Worm (Caenorhabditis elegans) whole organism, L2 larva: ENCODE measurements around the gene srt-63.

ENCODE experiments used
- ama-1 ChIP-seq: fragments of 150-350 bp; optimal IDR thresholded peaks from 2 replicates; lab custom pipeline; 2018; ENCODE audit warnings: inconsistent platforms
- mdl-1 ChIP-seq, 2 experiments: fragments of 150-350 bp in 1 of 2; sonication (generic microtip) in 1 of 2; optimal IDR thresholded peaks; 2 replicates each; lab custom pipeline; 2017; ENCODE audit warnings: missing biosample characterization in 2 of 2, missing genetic modification characterization in 2 of 2
- snpc-4 ChIP-seq: fragments of 150-350 bp; optimal IDR thresholded peaks from 2 replicates; lab custom pipeline; 2014; ENCODE audit warnings: missing biosample characterization, missing genetic modification characterization

- TF ChIP-seq snpc-4 (no peak), ama-1 (lab: Kevin White, UChicago) (no peak), mdl-1 (tag; optimal IDR thresholded peaks at IDR 0.05; lab: Kevin White, UChicago) (no peak)
These were observed 39.4 kb upstream of the srt-63 start for ce11 chrV:3295368-3295767.
